Fruit fly (Drosophila melanogaster): ENCODE data around the gene CG8661.

The CG8661 gene

DNA sequence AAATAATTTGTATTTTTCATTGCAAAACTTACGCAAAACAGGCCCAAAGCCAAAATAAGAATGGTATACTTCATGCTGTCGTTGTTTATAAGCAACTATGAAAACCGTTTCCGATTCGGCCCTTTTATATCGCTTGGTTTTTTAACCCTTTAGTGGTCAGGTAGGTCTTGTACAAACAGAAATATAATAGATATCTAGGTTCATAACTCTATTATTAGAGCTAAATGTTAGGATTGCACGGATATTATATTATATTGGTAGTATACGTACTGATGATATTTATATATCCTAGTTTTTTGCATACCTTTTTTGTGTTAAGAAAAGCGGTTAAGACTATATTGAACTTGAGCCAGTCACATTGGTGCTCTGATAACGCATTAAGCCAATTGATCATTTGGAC, at the start of gene CG8661:
CG8661 (minus strand) TSS at position 101 of the 400 bp plus-strand sequence.
- no peak for TF ChIP-seq CG17801 (GFP tag; optimal IDR thresholded peaks at IDR 0.05; ENCODE audit: partially characterized antibody)

DNA sequence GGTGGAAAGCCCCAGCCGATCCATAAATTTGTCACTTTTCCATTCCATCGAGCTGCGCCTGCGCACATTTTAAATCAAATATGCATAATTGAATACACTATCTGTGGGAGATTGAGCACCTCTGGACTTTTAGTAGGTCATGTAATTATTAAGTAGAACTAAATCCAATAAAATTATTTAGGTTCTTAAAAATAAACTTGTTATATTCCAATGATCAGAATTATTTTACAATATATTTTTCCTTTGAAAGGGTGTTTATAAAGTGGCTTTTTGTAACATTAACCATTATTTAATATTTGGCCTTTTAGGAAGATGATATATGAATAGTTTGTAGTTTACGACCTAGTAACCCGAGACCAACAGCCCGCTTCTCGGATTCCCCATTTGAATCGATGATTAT, 49.8 kb upstream of the CG8661 start:
- no peak for TF ChIP-seq CG17801 (GFP tag; optimal IDR thresholded peaks at IDR 0.05; ENCODE audit: partially characterized antibody)

DNA sequence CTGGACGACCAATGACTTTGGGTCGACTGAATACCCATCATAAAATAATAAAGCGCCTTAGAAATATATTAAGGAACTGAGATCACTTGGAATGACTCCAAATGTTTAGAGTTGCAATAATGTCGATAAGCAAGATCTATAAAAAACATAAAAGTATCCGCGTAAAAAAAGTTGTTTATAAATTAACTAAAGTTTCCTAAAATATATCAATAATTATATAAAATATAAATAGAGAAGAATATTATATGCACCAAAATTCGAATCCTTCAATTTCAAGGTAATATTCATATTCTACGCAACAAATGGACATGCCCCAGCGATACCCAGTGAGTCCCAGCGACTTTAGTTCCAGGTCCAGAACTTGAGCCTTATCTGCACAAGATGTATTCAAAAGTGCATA, 48.1 kb upstream of the CG8661 start:
- no peak for TF ChIP-seq CG17801 (GFP tag; optimal IDR thresholded peaks at IDR 0.05; ENCODE audit: partially characterized antibody)

DNA sequence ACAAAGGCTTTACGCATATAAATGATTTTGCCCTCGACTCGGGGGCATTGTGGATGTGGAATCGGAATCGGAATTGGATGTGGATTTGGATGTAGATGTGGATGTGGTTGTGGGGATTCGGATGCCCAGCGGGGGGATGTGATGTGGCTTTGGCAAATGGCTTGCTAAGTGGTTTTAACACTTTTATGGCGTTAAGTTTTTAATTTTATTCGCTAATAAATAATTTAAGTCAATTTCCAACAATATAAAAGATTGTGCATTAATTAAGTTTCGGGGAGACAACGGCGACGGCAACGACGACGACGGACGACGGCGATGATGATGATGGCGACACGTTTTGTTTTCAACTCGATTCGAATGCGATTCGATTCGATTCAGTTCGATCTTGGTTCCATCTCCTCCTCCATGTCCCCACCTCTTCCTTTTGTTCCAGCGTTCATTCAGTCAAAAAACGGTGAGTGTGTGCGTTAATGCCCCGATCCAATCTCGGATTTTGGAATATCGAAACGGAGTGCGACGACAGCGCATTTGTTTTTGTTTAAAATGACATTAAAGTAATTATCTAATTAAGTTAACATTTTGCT, 46.5 kb upstream of the CG8661 start:
- no peak for TF ChIP-seq CG17801 (GFP tag; optimal IDR thresholded peaks at IDR 0.05; ENCODE audit: partially characterized antibody)

DNA sequence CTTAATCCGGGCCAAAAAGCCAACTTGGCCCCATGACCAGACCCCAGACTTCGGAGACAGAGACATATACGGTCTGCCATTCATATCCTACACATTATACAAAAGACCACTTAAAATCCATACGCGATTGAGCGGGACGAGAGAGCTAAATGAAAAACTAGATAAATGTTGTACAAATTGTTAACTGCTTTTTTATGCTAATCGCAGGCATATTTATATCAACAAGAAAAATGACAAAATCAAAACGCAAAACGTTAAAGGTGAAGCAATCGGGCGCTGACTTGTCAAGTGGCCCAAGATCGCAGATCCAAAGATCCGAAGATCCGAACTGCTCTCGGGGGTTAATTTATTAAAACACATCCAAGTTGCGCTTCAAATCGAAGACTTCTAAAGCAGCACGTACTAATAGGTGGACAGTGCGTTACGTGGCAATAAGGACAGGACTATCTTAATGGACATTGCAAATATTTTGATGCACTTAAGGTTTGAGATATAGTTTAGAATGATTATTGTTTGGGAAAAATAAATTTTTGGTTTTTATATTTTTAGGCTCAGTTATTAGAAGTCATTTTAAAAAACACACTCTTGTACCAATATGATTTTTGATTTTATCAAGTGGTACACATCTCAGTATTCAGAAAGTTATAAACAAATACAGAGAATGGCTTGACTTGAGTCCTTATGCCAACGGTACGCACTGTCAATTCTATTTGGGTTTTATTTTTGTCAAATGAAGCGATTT, 45.8 kb upstream of the CG8661 start:
- no peak for TF ChIP-seq CG17801 (GFP tag; optimal IDR thresholded peaks at IDR 0.05; ENCODE audit: partially characterized antibody)

DNA sequence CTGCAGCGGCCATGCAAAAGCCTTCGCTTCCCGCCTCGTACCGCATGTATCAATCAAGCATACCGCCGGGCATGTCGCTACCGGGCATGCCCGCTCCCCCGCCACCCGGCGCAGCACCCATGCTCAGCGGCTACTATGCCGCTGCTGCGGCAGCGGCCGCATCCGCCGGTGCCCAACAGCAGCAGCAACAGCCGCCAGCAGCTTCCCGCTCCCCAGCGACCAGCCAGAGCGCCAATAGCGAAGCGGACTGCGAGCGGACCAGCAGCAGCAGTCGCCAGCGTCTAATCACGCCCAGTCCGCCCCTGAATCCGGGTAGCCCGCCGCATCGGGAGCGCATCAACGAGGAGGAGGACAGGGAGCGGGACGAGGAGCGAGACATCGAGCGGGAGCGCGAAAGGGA, 38.6 kb upstream of the CG8661 start:
- no peak for TF ChIP-seq CG17801 (GFP tag; optimal IDR thresholded peaks at IDR 0.05; ENCODE audit: partially characterized antibody)

DNA sequence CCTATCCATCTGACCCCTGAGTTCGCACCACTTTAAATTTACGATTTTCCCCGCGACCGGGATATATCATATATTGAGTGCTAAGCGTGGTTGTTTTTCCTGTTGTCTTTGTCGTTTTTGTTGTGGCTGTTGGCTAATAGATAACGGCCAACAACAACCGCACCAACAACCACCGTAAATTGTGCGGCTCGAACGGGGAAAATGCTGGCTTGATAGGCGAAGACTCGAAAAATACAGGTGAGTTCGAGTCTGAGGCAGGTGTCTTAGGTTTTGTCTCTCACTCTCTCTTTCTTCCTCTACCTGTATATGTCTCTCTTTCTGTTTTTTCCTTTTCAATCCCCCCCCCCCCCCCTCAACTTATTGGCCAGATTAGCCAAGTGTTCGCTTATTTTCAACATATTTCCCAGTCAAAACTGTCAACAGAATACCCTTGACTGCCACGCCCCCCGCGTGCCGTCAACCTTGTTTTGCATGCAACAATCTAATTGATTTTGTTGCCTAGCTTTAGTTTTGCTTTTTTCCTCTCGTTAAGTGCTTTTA, 32.5 kb upstream of the CG8661 start:
- TF ChIP-seq CG17801 (GFP tag; optimal IDR thresholded peaks at IDR 0.05; ENCODE audit: partially characterized antibody), result no peak

DNA sequence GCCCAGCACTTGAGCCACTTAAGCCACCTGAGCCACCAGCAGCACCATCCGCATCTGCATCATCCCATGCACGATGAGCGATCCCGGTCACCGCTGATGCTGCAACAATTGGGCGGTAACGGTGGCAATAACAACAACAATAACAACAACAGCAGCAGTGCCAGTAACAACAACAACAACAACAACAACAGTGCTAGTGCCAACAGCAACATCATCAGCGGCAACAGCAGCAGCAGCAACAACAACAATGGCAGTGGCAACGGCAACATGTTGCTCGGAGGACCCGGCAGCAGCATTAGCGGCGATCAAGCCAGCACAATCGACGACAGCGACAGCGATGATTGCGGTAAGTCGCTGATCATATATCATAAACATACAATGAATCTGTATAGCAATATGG, 31.3 kb upstream of the CG8661 start:
- no peak for TF ChIP-seq CG17801 (GFP tag; optimal IDR thresholded peaks at IDR 0.05; ENCODE audit: partially characterized antibody)

DNA sequence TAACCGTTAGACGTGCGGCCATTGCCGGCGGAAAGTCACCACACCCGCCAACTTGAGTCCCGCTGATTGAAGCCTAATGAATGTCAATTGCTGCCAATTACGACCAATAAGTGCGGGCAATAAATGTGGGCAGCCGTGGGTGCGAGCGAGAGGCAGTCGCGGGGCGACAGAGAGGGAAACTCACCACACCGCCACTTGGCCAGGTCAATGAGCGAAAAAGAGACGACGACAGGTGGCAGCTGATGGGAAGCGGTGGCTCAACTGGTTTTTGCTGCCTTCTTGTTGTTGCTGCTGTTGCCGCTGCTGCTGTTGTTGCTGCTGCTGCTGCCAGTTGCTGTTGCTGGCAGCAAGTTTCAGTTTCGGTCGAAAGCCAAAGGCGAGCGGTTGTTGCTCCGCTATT, 29.9 kb upstream of the CG8661 start, which contains the start of gene B-H2:
B-H2 (plus strand) TSS at position 369 of the 400 bp plus-strand sequence.
- TF ChIP-seq CG17801 (GFP tag; optimal IDR thresholded peaks at IDR 0.05; ENCODE audit: partially characterized antibody), result no peak

DNA sequence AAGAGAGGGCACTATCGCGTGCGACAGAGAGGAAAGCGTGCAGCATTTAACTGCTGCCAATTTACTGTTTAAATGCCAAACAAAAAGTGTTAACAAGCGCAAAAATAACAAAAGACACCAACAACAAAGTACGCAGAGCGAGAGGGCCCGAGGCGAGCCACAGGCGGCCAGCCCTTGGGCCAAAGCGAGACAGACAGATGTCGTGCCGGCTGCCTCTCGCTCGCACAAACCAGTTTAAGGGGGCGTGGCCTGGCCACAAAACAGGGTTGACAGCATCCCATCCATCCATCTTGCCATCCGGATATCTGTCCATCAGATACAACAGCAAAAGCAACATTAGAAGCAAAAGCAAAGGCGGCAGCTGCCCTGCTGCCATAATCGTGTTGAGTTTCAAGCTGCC, 29.0 kb upstream of the CG8661 start:
- TF ChIP-seq CG17801 (GFP tag; optimal IDR thresholded peaks at IDR 0.05; ENCODE audit: partially characterized antibody), result no peak

DNA sequence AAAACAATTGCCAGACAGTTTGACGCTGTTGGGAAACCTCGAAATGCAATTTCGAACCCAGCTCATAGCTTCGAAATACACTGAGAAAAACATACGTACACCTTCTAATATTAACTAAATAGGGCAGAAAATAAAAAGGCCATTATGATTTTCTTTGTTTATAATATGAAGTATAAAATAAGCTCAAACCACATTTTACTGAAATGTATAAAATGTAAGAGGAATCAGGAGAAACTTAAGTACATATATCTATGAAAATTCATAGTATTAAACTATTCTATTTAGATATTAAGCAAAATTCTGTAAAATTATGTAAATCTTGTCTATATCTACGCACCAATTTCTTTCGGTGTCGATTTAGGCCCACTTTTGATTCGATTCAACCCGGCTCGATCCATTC, 23.9 kb upstream of the CG8661 start:
- no peak for TF ChIP-seq CG17801 (GFP tag; optimal IDR thresholded peaks at IDR 0.05; ENCODE audit: partially characterized antibody)

DNA sequence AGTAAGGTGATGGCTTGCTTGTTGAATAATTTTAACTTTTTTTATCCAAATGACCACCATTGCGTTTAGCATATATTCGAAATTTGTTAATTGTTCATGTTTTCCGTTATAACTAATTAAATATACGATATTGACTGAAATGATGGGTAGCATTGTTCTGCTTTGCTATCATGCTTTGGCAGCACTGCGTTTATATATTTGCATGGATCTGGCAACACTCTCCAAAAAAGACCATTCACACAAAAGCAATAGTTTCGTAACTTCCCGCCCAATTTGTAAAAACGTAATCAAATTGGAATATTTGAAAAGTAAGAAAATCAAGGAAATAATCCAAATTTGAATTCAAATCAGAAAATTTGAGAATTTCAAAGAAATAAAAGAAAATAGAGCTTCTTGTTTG, 21.2 kb upstream of the CG8661 start:
- TF ChIP-seq CG17801 (GFP tag; optimal IDR thresholded peaks at IDR 0.05; ENCODE audit: partially characterized antibody), result no peak

DNA sequence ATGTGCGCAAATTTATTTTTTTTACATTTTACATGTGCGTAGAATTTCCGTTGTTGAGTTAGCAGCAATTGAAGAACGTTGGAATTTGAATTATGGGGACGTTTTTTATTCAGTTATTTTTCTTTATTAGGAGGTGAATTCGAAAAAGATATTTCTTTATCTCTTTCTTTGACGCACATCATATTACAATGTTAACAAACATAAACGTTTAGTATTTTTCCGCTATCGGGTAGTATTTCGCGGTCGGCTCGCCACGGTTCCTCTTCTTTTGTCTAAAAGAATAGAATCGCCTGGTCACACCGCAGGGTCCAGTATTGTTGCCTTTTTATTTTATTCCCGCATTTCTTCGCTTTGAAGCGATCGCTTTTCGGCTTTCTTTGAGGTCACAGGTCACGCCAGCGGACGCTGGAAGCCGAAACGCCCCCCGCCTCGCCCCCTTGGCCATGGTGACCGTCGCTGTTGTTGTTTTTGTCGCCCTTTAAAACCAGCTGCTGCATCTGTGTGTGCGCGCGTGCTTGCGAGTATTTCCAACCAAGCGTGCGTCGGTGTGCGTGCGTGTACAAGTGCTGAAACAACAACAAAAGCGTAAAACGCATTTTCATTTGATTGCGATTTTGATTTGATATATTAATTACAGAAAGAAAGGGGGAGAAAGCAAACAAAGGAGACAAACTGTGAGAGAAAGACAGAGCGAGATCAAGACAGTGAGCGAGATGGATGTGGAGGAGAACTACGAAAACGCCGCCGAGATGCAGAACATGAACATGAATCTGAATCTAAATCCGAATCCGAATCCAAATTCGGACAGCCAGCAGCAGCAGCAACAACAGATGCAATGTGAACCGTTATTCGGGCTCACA, 18.1 kb upstream of the CG8661 start:
- peak; percentile 31 for TF ChIP-seq CG17801 (GFP tag; optimal IDR thresholded peaks at IDR 0.05; ENCODE audit: partially characterized antibody)

DNA sequence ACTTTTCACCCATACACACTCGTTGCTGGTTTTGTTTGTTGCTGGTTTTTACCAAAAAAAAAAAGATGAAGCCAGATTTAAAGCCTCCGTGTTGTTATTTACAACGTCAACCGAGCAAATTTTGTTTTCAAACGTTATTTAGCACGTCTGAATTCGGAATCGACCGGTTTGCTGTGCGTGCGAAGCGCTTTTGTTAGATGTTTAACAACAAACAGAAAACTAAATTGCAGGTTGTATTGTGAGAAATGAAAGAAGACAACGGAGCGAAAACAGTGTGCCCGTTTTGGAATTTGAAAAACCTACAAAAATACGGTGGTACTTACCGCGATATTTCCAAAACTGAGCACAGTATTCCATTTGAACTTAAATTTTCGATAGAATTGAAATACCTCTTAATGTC, 17.4 kb upstream of the CG8661 start, which contains the start of gene Fim:
Fim (minus strand) TSS at position 225 of the 400 bp plus-strand sequence.
- TF ChIP-seq CG17801 (GFP tag; optimal IDR thresholded peaks at IDR 0.05; ENCODE audit: partially characterized antibody), result peak; percentile 26

DNA sequence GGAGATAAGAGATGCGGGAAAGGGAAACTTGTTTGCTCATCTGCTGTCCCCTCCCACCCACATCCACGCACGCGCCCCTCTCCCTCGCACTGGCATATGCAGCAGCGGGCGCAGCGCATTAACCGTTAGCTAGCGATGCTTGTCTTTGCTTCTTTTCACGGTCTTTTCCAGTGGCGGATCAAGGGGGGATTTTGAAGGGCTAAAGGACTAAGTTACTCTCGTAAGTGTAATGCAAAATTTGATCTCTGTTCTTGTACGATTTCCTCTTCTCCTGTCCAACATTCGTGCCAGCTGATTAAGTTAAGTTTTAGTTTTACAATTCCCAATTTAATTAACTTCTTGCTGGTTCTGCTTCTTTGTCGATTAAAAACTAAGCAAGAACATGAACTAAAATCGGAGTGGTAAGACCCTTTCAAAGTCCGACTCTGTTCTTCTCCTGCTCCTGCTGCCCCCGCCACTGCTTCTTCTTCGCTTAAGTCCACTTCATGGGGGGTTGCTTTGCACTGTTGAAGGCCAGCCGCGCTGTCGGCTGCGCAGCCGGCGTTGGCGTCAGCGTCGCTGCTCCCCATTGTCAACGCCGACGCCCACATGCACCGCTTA, 16.4 kb upstream of the CG8661 start:
- peak; percentile 65 for TF ChIP-seq CG17801 (GFP tag; optimal IDR thresholded peaks at IDR 0.05; ENCODE audit: partially characterized antibody)

Measured in ovary, adult (tissue).